Fruit fly (Drosophila melanogaster): Measurements from ENCODE around the gene CG11837.

The CG11837 gene

dm6 chr3R:29088938-29089661, 39.8 kb downstream of the CG11837 start (continued):
- TF ChIP-seq Eip74EF (GFP tag; optimal IDR thresholded peaks at IDR 0.05) (peak in 1 of 2 experiments; percentile 72), CG1832 (GFP tag; optimal IDR thresholded peaks at IDR 0.05) (no peak), CG9437 (GFP tag; optimal IDR thresholded peaks at IDR 0.05) (peak; percentile 66), mld (GFP tag; IDR thresholded peaks at IDR 0.05; ENCODE audit: partially characterized antibody) (no peak), Sry-δ (GFP tag; optimal IDR thresholded peaks at IDR 0.05) (no peak), Dref (GFP tag; IDR thresholded peaks at IDR 0.05) (no peak), Adf1 (GFP tag; IDR thresholded peaks at IDR 0.05) (no peak), CG17612 (GFP tag; IDR thresholded peaks at IDR 0.05) (no peak), CG6813 (GFP tag; optimal IDR thresholded peaks at IDR 0.05) (peak; percentile 15), sim (GFP tag; IDR thresholded peaks at IDR 0.05) (peak; percentile 53; the same call in 1 of the 2 replicates), Myb (GFP tag; optimal IDR thresholded peaks at IDR 0.05) (peak; percentile 25), twi (tag; optimal IDR thresholded peaks at IDR 0.05) (peak; percentile 23), Dad (GFP tag; optimal IDR thresholded peaks at IDR 0.05) (peak; percentile 41), bbx (GFP tag; IDR thresholded peaks at IDR 0.05; ENCODE audit: partially characterized antibody) (no peak), ATbp (GFP tag; optimal IDR thresholded peaks at IDR 0.05) (peak; percentile 81), BEAF-32 (GFP tag; optimal IDR thresholded peaks at IDR 0.05) (no peak), hkb (optimal IDR thresholded peaks at IDR 0.05) (no peak), hkb (GFP tag; IDR thresholded peaks at IDR 0.05) (peak; percentile 81), bab2 (GFP tag; optimal IDR thresholded peaks at IDR 0.05) (peak; percentile 64), gfzf (GFP tag; optimal IDR thresholded peaks at IDR 0.05) (no peak), CG15479 (GFP tag; optimal IDR thresholded peaks at IDR 0.05) (no peak), cwo (GFP tag; optimal IDR thresholded peaks at IDR 0.05) (peak; percentile 49), CG2712 (tag; optimal IDR thresholded peaks at IDR 0.05) (peak; percentile 88), CG11504 (tag; optimal IDR thresholded peaks at IDR 0.05) (peak; percentile 84), CG4707 (GFP tag; optimal IDR thresholded peaks at IDR 0.05) (peak; percentile 37), Lim3 (GFP tag; IDR thresholded peaks at IDR 0.05) (no peak), CG11247 (GFP tag; IDR thresholded peaks at IDR 0.05) (no peak), CG10543 (GFP tag; optimal IDR thresholded peaks at IDR 0.05) (no peak), CG32772 (GFP tag; IDR thresholded peaks at IDR 0.05) (no peak), CG9797 (GFP tag; optimal IDR thresholded peaks at IDR 0.05) (no peak), Sin3A (optimal IDR thresholded peaks at IDR 0.05) (no peak), gce (GFP tag; IDR thresholded peaks at IDR 0.05) (0 out of 3 replicates have a peak, but pooled peaks have one; percentile 41), CG1529 (GFP tag; optimal IDR thresholded peaks at IDR 0.05) (peak; percentile 65), CG34422 (GFP tag; IDR thresholded peaks at IDR 0.05) (no peak; the same call in 2 of the 3 replicates), CG8388 (GFP tag; optimal IDR thresholded peaks at IDR 0.05) (peak; percentile 78), ttk (GFP tag; IDR thresholded peaks at IDR 0.05) (0 out of 2 replicates have a peak, but pooled peaks have one; percentile 20), CG6854 (GFP tag; optimal IDR thresholded peaks at IDR 0.05) (peak; percentile 43), MBD-R2 (GFP tag; IDR thresholded peaks at IDR 0.05) (0 out of 2 replicates have a peak, but pooled peaks have one; percentile 9), otp (GFP tag; IDR thresholded peaks at IDR 0.05) (no peak), Kr (GFP tag; optimal IDR thresholded peaks at IDR 0.05) (no peak), CG3163 (GFP tag; optimal IDR thresholded peaks at IDR 0.05) (peak; percentile 24), Blimp-1 (GFP tag; optimal IDR thresholded peaks at IDR 0.05) (peak; percentile 79), CG10147 (GFP tag; optimal IDR thresholded peaks at IDR 0.05) (peak; percentile 64), kah (GFP tag; optimal IDR thresholded peaks at IDR 0.05) (no peak), CG12744 (GFP tag; optimal IDR thresholded peaks at IDR 0.05) (peak; percentile 20), lola (GFP tag; optimal IDR thresholded peaks at IDR 0.05) (peak in 1 of 3 experiments; percentile 70), Dbx (GFP tag; IDR thresholded peaks at IDR 0.05) (no peak), knrl (GFP tag; IDR thresholded peaks at IDR 0.05; ENCODE audit: partially characterized antibody) (no peak), nau (GFP tag; optimal IDR thresholded peaks at IDR 0.05) (peak; percentile 71)

Data from whole organism, embryonic.